Worm (Caenorhabditis elegans) whole organism, L1 larva: ENCODE data around the gene sftb-2.

Source experiments
- C16A3.4 ChIP-seq: fragments of 150-350 bp; optimal IDR thresholded peaks from 2 replicates; lab custom pipeline; 2014; ENCODE audit warnings: missing biosample characterization, missing genetic modification characterization
- F16B12.6 ChIP-seq: fragments of 150-350 bp; optimal IDR thresholded peaks from 2 replicates; lab custom pipeline; 2014; ENCODE audit warnings: missing biosample characterization, missing genetic modification characterization
- aly-2 ChIP-seq: fragments of 150-350 bp; optimal IDR thresholded peaks from 2 replicates; lab custom pipeline; 2014; ENCODE audit warnings: missing biosample characterization, missing genetic modification characterization
- ama-1 ChIP-seq: fragments of 150-350 bp; optimal IDR thresholded peaks from 2 replicates; lab custom pipeline; 2014
- blmp-1 ChIP-seq: fragments of 150-350 bp; optimal IDR thresholded peaks from 2 replicates; lab custom pipeline; 2014; ENCODE audit warnings: missing biosample characterization, missing genetic modification characterization
- ceh-63 ChIP-seq: fragments of 200-800 bp; sonication (Bioruptor generic); optimal IDR thresholded peaks from 2 replicates; lab custom pipeline; 2018; ENCODE audit warnings: mild to moderate bottlenecking, missing genetic modification characterization, missing compliant biosample characterization
- ceh-82 ChIP-seq, 3 experiments: fragments of 150-350 bp in 1 of 3; sonication (generic microtip) in 2 of 3; optimal IDR thresholded peaks; 2 replicates each; lab custom pipeline; 2014 to 2017; ENCODE audit warnings: missing biosample characterization in 3 of 3, missing genetic modification characterization in 3 of 3
- ceh-88 ChIP-seq: fragments of 200-800 bp; sonication (Bioruptor generic); IDR thresholded peaks from 2 replicates; pipeline ENCODE4 v1.3.6; 2022; ENCODE audit warnings: missing genetic modification characterization, missing compliant biosample characterization
- ces-1 ChIP-seq: fragments of 150-350 bp; optimal IDR thresholded peaks from 2 replicates; lab custom pipeline; 2014; ENCODE audit warnings: missing biosample characterization, missing genetic modification reagents, missing genetic modification characterization
- dpl-1 ChIP-seq, 3 experiments: fragments of 150-350 bp in 2 of 3; sonication (generic microtip) in 1 of 3; optimal IDR thresholded peaks; 2 replicates each; lab custom pipeline; 2014 to 2017; ENCODE audit warnings: missing biosample characterization in 3 of 3, missing genetic modification characterization in 3 of 3, missing genetic modification reagents in 3 of 3
- dsc-1 ChIP-seq: sonication (generic microtip); optimal IDR thresholded peaks from 2 replicates; lab custom pipeline; 2016; ENCODE audit warnings: mild to moderate bottlenecking, missing genetic modification characterization, missing compliant biosample characterization
- efl-1 ChIP-seq, 4 experiments: fragments of 150-350 bp; optimal IDR thresholded peaks in 3 of 4; peaks in 1 of 4; 1 replicate in 1 of 4; 2 replicates in 3 of 4; lab custom pipeline; 2014; ENCODE audit warnings: missing biosample characterization in 2 of 4, missing genetic modification characterization in 2 of 4, missing genetic modification reagents in 2 of 4
- egl-13 ChIP-seq: sonication (generic microtip); optimal IDR thresholded peaks from 2 replicates; lab custom pipeline; 2016; ENCODE audit warnings: missing genotype, missing genetic modification reagents, missing genetic modification characterization, missing compliant biosample characterization
- elt-3 ChIP-seq, 6 experiments: fragments of 150-350 bp in 1 of 6; sonication (generic microtip); optimal IDR thresholded peaks; 2 replicates each; lab custom pipeline; 2017 to 2018; ENCODE audit warnings: missing biosample characterization in 6 of 6, missing genetic modification characterization in 6 of 6, inconsistent platforms in 1 of 6
- fkh-10 ChIP-seq: sonication (generic microtip); optimal IDR thresholded peaks from 2 replicates; lab custom pipeline; 2017; ENCODE audit warnings: missing biosample characterization, missing genetic modification reagents, missing genetic modification characterization
- fkh-4 ChIP-seq: sonication (generic microtip); optimal IDR thresholded peaks from 2 replicates; lab custom pipeline; 2016; ENCODE audit warnings: missing compliant biosample characterization, missing genetic modification characterization, borderline replicate concordance
- fkh-8 ChIP-seq: sonication (generic microtip); optimal IDR thresholded peaks from 2 replicates; lab custom pipeline; 2016; ENCODE audit warnings: mild to moderate bottlenecking, missing genetic modification characterization, missing compliant biosample characterization
- fos-1 ChIP-seq: fragments of 150-350 bp; optimal IDR thresholded peaks from 2 replicates; lab custom pipeline; 2014; ENCODE audit warnings: missing biosample characterization, missing genetic modification characterization
- hlh-4 ChIP-seq: sonication (generic microtip); optimal IDR thresholded peaks from 2 replicates; lab custom pipeline; 2016; ENCODE audit warnings: mild to moderate bottlenecking, missing genetic modification characterization, missing compliant biosample characterization
- irx-1 ChIP-seq: sonication (generic microtip); optimal IDR thresholded peaks from 2 replicates; lab custom pipeline; 2016; ENCODE audit warnings: missing genetic modification characterization, missing compliant biosample characterization
- isw-1 ChIP-seq: fragments of 200-800 bp; sonication (Bioruptor generic); IDR thresholded peaks from 2 replicates; pipeline ENCODE4 v1.3.6; 2022; ENCODE audit warnings: missing genetic modification characterization, missing compliant biosample characterization
- jun-1 ChIP-seq: fragments of 150-350 bp; optimal IDR thresholded peaks from 2 replicates; lab custom pipeline; 2014; ENCODE audit warnings: missing biosample characterization, missing genetic modification reagents, missing genetic modification characterization
- lin-13 ChIP-seq: fragments of 150-350 bp; optimal IDR thresholded peaks from 2 replicates; lab custom pipeline; 2014; ENCODE audit warnings: missing biosample characterization, missing genetic modification reagents, missing genetic modification characterization
- lin-14 ChIP-seq: fragments of 200-800 bp; sonication (Bioruptor generic); optimal IDR thresholded peaks from 2 replicates; lab custom pipeline; 2018; ENCODE audit warnings: mild to moderate bottlenecking, missing genetic modification characterization, moderate library complexity, missing compliant biosample characterization
- lin-15B ChIP-seq: fragments of 150-350 bp; sonication (generic microtip); optimal IDR thresholded peaks from 3 replicates; lab custom pipeline; 2014; ENCODE audit warnings: missing biosample characterization, missing genetic modification characterization
- lin-35 ChIP-seq, 2 experiments: fragments of 150-350 bp; optimal IDR thresholded peaks; 2 replicates each; lab custom pipeline; 2014; ENCODE audit warnings: missing biosample characterization in 2 of 2, missing genetic modification characterization in 2 of 2, missing genetic modification reagents in 2 of 2
- lin-39 ChIP-seq: fragments of 150-350 bp; optimal IDR thresholded peaks from 2 replicates; lab custom pipeline; 2014; ENCODE audit warnings: missing biosample characterization, missing genetic modification reagents, missing genetic modification characterization
- lsy-2 ChIP-seq, 2 experiments: fragments of 150-350 bp; optimal IDR thresholded peaks; 2 replicates each; lab custom pipeline; 2014; ENCODE audit warnings: missing biosample characterization in 2 of 2, missing genetic modification characterization in 2 of 2
- mab-9 ChIP-seq: fragments of 200-800 bp; sonication (Bioruptor generic); IDR thresholded peaks from 2 replicates; pipeline ENCODE4 v1.3.6; 2022; ENCODE audit warnings: missing genetic modification reagents, missing genetic modification characterization, missing compliant biosample characterization
- mdl-1 ChIP-seq, 2 experiments: fragments of 150-350 bp; optimal IDR thresholded peaks; 2 replicates each; lab custom pipeline; 2014 to 2017; ENCODE audit warnings: missing biosample characterization in 2 of 2, missing genetic modification characterization in 2 of 2, inconsistent platforms in 1 of 2
- mef-2 ChIP-seq: fragments of 150-350 bp; optimal IDR thresholded peaks from 2 replicates; lab custom pipeline; 2014; ENCODE audit warnings: missing biosample characterization, missing genetic modification characterization
- mep-1 ChIP-seq: fragments of 150-350 bp; optimal IDR thresholded peaks from 2 replicates; lab custom pipeline; 2014; ENCODE audit warnings: missing biosample characterization, missing genetic modification characterization
- nhr-11 ChIP-seq: fragments of 150-350 bp; optimal IDR thresholded peaks from 2 replicates; lab custom pipeline; 2014; ENCODE audit warnings: missing biosample characterization, missing genetic modification characterization
- nhr-19 ChIP-seq: fragments of 200-800 bp; sonication (Bioruptor generic); conservative IDR thresholded peaks from 2 replicates; pipeline ENCODE4 v1.3.6; 2022; ENCODE audit warnings: missing genetic modification characterization, missing compliant biosample characterization
- nhr-20 ChIP-seq: sonication (generic microtip); optimal IDR thresholded peaks from 2 replicates; lab custom pipeline; 2016; ENCODE audit warnings: mild to moderate bottlenecking, missing genetic modification characterization, missing compliant biosample characterization
- nhr-28 ChIP-seq: fragments of 150-350 bp; optimal IDR thresholded peaks from 2 replicates; lab custom pipeline; 2014; ENCODE audit warnings: missing biosample characterization, missing genetic modification characterization
- nhr-71 ChIP-seq: sonication (generic microtip); optimal IDR thresholded peaks from 2 replicates; lab custom pipeline; 2016; ENCODE audit warnings: mild to moderate bottlenecking, missing genetic modification characterization, moderate library complexity, missing compliant biosample characterization
- nhr-77 ChIP-seq: fragments of 150-350 bp; optimal IDR thresholded peaks from 2 replicates; lab custom pipeline; 2014; ENCODE audit warnings: missing biosample characterization, missing genetic modification characterization
- nhr-85 ChIP-seq: sonication (generic microtip); peaks from one replicate; lab custom pipeline; 2016; ENCODE audit warnings: missing genetic modification characterization, inconsistent platforms, missing compliant biosample characterization
- nhr-90 ChIP-seq: sonication (generic microtip); optimal IDR thresholded peaks from 2 replicates; lab custom pipeline; 2016; ENCODE audit warnings: mild to moderate bottlenecking, missing genetic modification characterization, missing compliant biosample characterization; ENCODE audit not compliant: poor library complexity
- pax-3 ChIP-seq: fragments of 200-800 bp; sonication (Bioruptor generic); optimal IDR thresholded peaks from 2 replicates; lab custom pipeline; 2018; ENCODE audit warnings: mild to moderate bottlenecking, missing genetic modification characterization, moderate library complexity, missing compliant biosample characterization
- pqm-1 ChIP-seq: sonication (generic microtip); optimal IDR thresholded peaks from 3 replicates; lab custom pipeline; 2017; ENCODE audit warnings: missing biosample characterization, missing genetic modification characterization
- rnt-1 ChIP-seq: sonication (generic microtip); optimal IDR thresholded peaks from 2 replicates; lab custom pipeline; 2016; ENCODE audit warnings: mild to moderate bottlenecking, missing genetic modification characterization, moderate library complexity, missing compliant biosample characterization
- skn-1 ChIP-seq: fragments of 150-350 bp; optimal IDR thresholded peaks from 2 replicates; lab custom pipeline; 2014; ENCODE audit warnings: missing biosample characterization, missing genetic modification characterization
- snpc-4 ChIP-seq: fragments of 150-350 bp; optimal IDR thresholded peaks from 2 replicates; lab custom pipeline; 2014; ENCODE audit warnings: missing biosample characterization, missing genetic modification characterization
- snu-23 ChIP-seq: sonication (generic microtip); optimal IDR thresholded peaks from 2 replicates; lab custom pipeline; 2016; ENCODE audit warnings: missing genetic modification characterization, missing compliant biosample characterization
- sup-37 ChIP-seq: fragments of 200-800 bp; sonication (Bioruptor generic); optimal IDR thresholded peaks from 2 replicates; lab custom pipeline; 2018; ENCODE audit warnings: mild to moderate bottlenecking, missing genetic modification characterization, missing compliant biosample characterization
- swsn-7 ChIP-seq: sonication (generic microtip); optimal IDR thresholded peaks from 2 replicates; lab custom pipeline; 2016; ENCODE audit warnings: missing genetic modification characterization, missing compliant biosample characterization
- tbx-2 ChIP-seq: sonication (generic microtip); optimal IDR thresholded peaks from 2 replicates; lab custom pipeline; 2016; ENCODE audit warnings: missing genetic modification characterization, missing compliant biosample characterization
- tlp-1 ChIP-seq: fragments of 150-350 bp; optimal IDR thresholded peaks from 2 replicates; lab custom pipeline; 2014; ENCODE audit warnings: missing biosample characterization, missing genetic modification characterization
- unc-130 ChIP-seq: fragments of 150-350 bp; optimal IDR thresholded peaks from 2 replicates; lab custom pipeline; 2017; ENCODE audit warnings: missing biosample characterization, missing genetic modification characterization, inconsistent platforms
- unc-86 ChIP-seq: sonication (generic microtip); optimal IDR thresholded peaks from 2 replicates; lab custom pipeline; 2016; ENCODE audit warnings: missing genetic modification characterization, missing compliant biosample characterization
- ztf-4 ChIP-seq: fragments of 150-350 bp; optimal IDR thresholded peaks from 2 replicates; lab custom pipeline; 2014; ENCODE audit warnings: missing biosample characterization, missing genetic modification characterization

The sftb-2 gene

ce11 chrV:104474-104873, 23.6 kb upstream of the sftb-2 start, which contains the start of gene picd-1:
Gene picd-1 (plus strand): TSS chrV:104825.
- TF ChIP-seq pqm-1 (tag; lab: Kevin White, UChicago) (no peak), lin-39 (tag; lab: Kevin White, UChicago) (peak; percentile 1), fkh-8 (peak; percentile 82), snu-23 (GFP tag; lab: Kevin White, UChicago) (peak; percentile 89), lin-13 (peak; percentile 54), nhr-28 (no peak), aly-2 (tag; lab: Kevin White, UChicago) (no peak), ceh-88 (GFP tag; lab: Robert Waterston, UW) (0 out of 2 replicates have a peak, but pooled peaks have one; percentile 41), unc-130 (tag; lab: Kevin White, UChicago) (peak; percentile 86), egl-13 (tag; lab: Kevin White, UChicago) (peak; percentile 56), unc-86 (tag; lab: Kevin White, UChicago) (no peak), elt-3 (tag; optimal IDR thresholded peaks at IDR 0.05; lab: Kevin White, UChicago) (peak in 3 of 6 experiments; percentile 37 to 56 (median 43)), ztf-4 (no peak), ama-1 (no peak), hlh-4 (tag; lab: Kevin White, UChicago) (no peak), pax-3 (tag; lab: Kevin White, UChicago) (peak; percentile 37), nhr-85 (tag; lab: Kevin White, UChicago) (peak; percentile 77), nhr-11 (tag; lab: Kevin White, UChicago) (no peak), F16B12.6 (tag; lab: Kevin White, UChicago) (peak; percentile 61), dpl-1 (GFP tag; optimal IDR thresholded peaks at IDR 0.05; lab: Kevin White, UChicago) (peak; percentile 76 to 88 (median 81)), lsy-2 (tag; optimal IDR thresholded peaks at IDR 0.05; lab: Kevin White, UChicago) (peak; percentile 80 to 89), nhr-77 (peak; percentile 58), isw-1 (GFP tag; lab: Robert Waterston, UW) (peak; percentile 70), tbx-2 (tag; lab: Kevin White, UChicago) (peak; percentile 27), fkh-4 (tag; lab: Kevin White, UChicago) (no peak), ces-1 (GFP tag; lab: Kevin White, UChicago) (no peak), skn-1 (tag; lab: Kevin White, UChicago) (peak; percentile 84), efl-1 (optimal IDR thresholded peaks at IDR 0.05; lab: Kevin White, UChicago) (peak; percentile 79 to 82), efl-1 (GFP tag; optimal IDR thresholded peaks at IDR 0.05 in 1 of 2; lab: Kevin White, UChicago) (peak; percentile 84 to 98), lin-15B (tag; lab: Kevin White, UChicago) (peak; percentile 99), irx-1 (tag; lab: Kevin White, UChicago) (peak; percentile 40), jun-1 (peak; percentile 54), fos-1 (tag; lab: Kevin White, UChicago) (peak; percentile 51), tlp-1 (tag; lab: Kevin White, UChicago) (no peak), lin-35 (GFP tag; optimal IDR thresholded peaks at IDR 0.05; lab: Kevin White, UChicago) (peak; percentile 82 to 92), rnt-1 (tag; lab: Kevin White, UChicago) (peak; percentile 86), nhr-71 (tag; lab: Kevin White, UChicago) (peak; percentile 88), ceh-82 (tag; optimal IDR thresholded peaks at IDR 0.05; lab: Kevin White, UChicago) (peak; percentile 46 to 93 (median 79)), nhr-20 (tag; lab: Kevin White, UChicago) (peak; percentile 79), C16A3.4 (peak; percentile 89), snpc-4 (peak; percentile 39), fkh-10 (GFP tag; lab: Kevin White, UChicago) (peak; percentile 37), sup-37 (GFP tag; lab: Kevin White, UChicago) (no peak), ceh-63 (GFP tag; lab: Kevin White, UChicago) (no peak), swsn-7 (tag; lab: Kevin White, UChicago) (no peak), mab-9 (GFP tag; lab: Robert Waterston, UW) (no peak), dsc-1 (tag; lab: Kevin White, UChicago) (peak; percentile 52), lin-14 (GFP tag; lab: Kevin White, UChicago) (no peak), mdl-1 (tag; optimal IDR thresholded peaks at IDR 0.05; lab: Kevin White, UChicago) (peak in 1 of 2 experiments; percentile 53), mef-2 (tag; lab: Kevin White, UChicago) (no peak), nhr-90 (tag; lab: Kevin White, UChicago) (peak; percentile 32), blmp-1 (tag; lab: Kevin White, UChicago) (peak; percentile 66), mep-1 (peak; percentile 74), nhr-19 (GFP tag; lab: Robert Waterston, UW) (peak; percentile 62)
